Worm (Caenorhabditis elegans) whole organism, young adult: ENCODE data around the gene lsy-12.

Source experiments
- B0035.1 ChIP-seq: sonication (generic microtip); optimal IDR thresholded peaks from 2 replicates; lab custom pipeline; 2016; ENCODE audit warnings: missing genetic modification characterization, mild to moderate bottlenecking, missing compliant biosample characterization, missing genotype, missing genetic modification reagents
- Y67H2A.10 ChIP-seq: fragments of 200-800 bp; sonication (Bioruptor generic); conservative IDR thresholded peaks from 2 replicates; pipeline ENCODE4 v1.3.6; 2022; ENCODE audit warnings: missing genetic modification reagents, missing genetic modification characterization, missing compliant biosample characterization
- aptf-2 ChIP-seq: fragments of 200-800 bp; sonication (Bioruptor generic); conservative IDR thresholded peaks from 2 replicates; pipeline ENCODE4 v1.3.6; 2022; ENCODE audit warnings: missing genetic modification reagents, missing genetic modification characterization, missing compliant biosample characterization
- ccch-3 ChIP-seq: fragments of 200-800 bp; sonication (Bioruptor generic); optimal IDR thresholded peaks from 2 replicates; lab custom pipeline; 2018; ENCODE audit warnings: mild to moderate bottlenecking, missing genetic modification characterization, missing compliant biosample characterization
- ceh-40 ChIP-seq: fragments of 200-800 bp; sonication (Bioruptor generic); IDR thresholded peaks from 2 replicates; pipeline ENCODE4 v1.3.6; 2022; ENCODE audit warnings: missing genetic modification characterization, missing compliant biosample characterization
- dpff-1 ChIP-seq: sonication (generic microtip); optimal IDR thresholded peaks from 2 replicates; lab custom pipeline; 2017; ENCODE audit warnings: mild to moderate bottlenecking, missing genetic modification characterization, missing compliant biosample characterization
- egl-44 ChIP-seq: fragments of 200-800 bp; sonication (Bioruptor generic); IDR thresholded peaks from 2 replicates; pipeline ENCODE4 v1.3.6; 2022; ENCODE audit warnings: missing genetic modification reagents, missing genetic modification characterization, missing compliant biosample characterization
- egrh-3 ChIP-seq: fragments of 200-800 bp; sonication (Bioruptor generic); IDR thresholded peaks from 2 replicates; pipeline ENCODE4 v1.3.6; 2022; ENCODE audit warnings: missing genetic modification reagents, missing genetic modification characterization, missing compliant biosample characterization
- ets-4 ChIP-seq: fragments of 200-800 bp; sonication (Bioruptor generic); optimal IDR thresholded peaks from 2 replicates; lab custom pipeline; 2018; ENCODE audit warnings: mild to moderate bottlenecking, missing genetic modification characterization, missing compliant biosample characterization
- him-1 ChIP-seq: sonication (generic microtip); optimal IDR thresholded peaks from 2 replicates; lab custom pipeline; 2016; ENCODE audit warnings: missing genotype, missing genetic modification reagents, missing genetic modification characterization, missing compliant biosample characterization
- nfya-1 ChIP-seq: sonication (generic microtip); optimal IDR thresholded peaks from 2 replicates; lab custom pipeline; 2017; ENCODE audit warnings: antibody characterized with exemption, missing compliant biosample characterization, missing genetic modification characterization, borderline replicate concordance; ENCODE audit not compliant: insufficient read depth
- sptf-2 ChIP-seq: fragments of 200-800 bp; sonication (Bioruptor generic); optimal IDR thresholded peaks from 2 replicates; lab custom pipeline; 2018; ENCODE audit warnings: mild to moderate bottlenecking, missing genetic modification characterization, missing compliant biosample characterization
- tbx-9 ChIP-seq: sonication (generic microtip); optimal IDR thresholded peaks from 2 replicates; lab custom pipeline; 2016; ENCODE audit warnings: borderline replicate concordance, missing genetic modification characterization, inconsistent platforms, missing compliant biosample characterization

ce11 chrV:9799076-9799475, 60.7 kb downstream of the lsy-12 start, which contains the start of gene F46B6.13:
- TF ChIP-seq Y67H2A.10 (GFP tag; lab: Robert Waterston, UW) (no peak), egrh-3 (GFP tag; lab: Robert Waterston, UW) (no peak), him-1 (tag; lab: Kevin White, UChicago) (no peak), ccch-3 (GFP tag; lab: Kevin White, UChicago) (no peak), sptf-2 (GFP tag; lab: Kevin White, UChicago) (no peak), B0035.1 (tag; lab: Kevin White, UChicago) (no peak), dpff-1 (tag; lab: Kevin White, UChicago) (no peak), ceh-40 (GFP tag; lab: Robert Waterston, UW) (no peak), tbx-9 (no peak), nfya-1 (tag; lab: Kevin White, UChicago) (no peak), aptf-2 (GFP tag; lab: Robert Waterston, UW) (no peak), egl-44 (no peak), ets-4 (GFP tag; lab: Kevin White, UChicago) (no peak)
